Worm (Caenorhabditis elegans) whole organism, L3 larva: ENCODE results near the gene F10C2.5.
A peak's percentile ranks its signal among the peaks of the same experiment; 100 is the strongest.

ENCODE experiments used
- ZK546.5 ChIP-seq: sonication (generic microtip); optimal IDR thresholded peaks from 2 replicates; lab custom pipeline; 2017; ENCODE audit warnings: missing biosample characterization, missing genetic modification characterization
- aly-2 ChIP-seq: fragments of 150-350 bp; optimal IDR thresholded peaks from 2 replicates; lab custom pipeline; 2014; ENCODE audit warnings: missing biosample characterization, missing genetic modification characterization
- ama-1 ChIP-seq: fragments of 150-350 bp; optimal IDR thresholded peaks from 2 replicates; lab custom pipeline; 2018
- ceh-16 ChIP-seq: sonication (generic microtip); optimal IDR thresholded peaks from 2 replicates; lab custom pipeline; 2017; ENCODE audit warnings: missing biosample characterization, missing genetic modification characterization
- ceh-82 ChIP-seq: fragments of 150-350 bp; optimal IDR thresholded peaks from 2 replicates; lab custom pipeline; 2014; ENCODE audit warnings: missing biosample characterization, missing genetic modification characterization
- ceh-9 ChIP-seq: sonication (generic microtip); optimal IDR thresholded peaks from 2 replicates; lab custom pipeline; 2018; ENCODE audit warnings: missing biosample characterization, missing genetic modification characterization
- daf-12 ChIP-seq: fragments of 150-350 bp; optimal IDR thresholded peaks from 2 replicates; lab custom pipeline; 2014; ENCODE audit warnings: missing biosample characterization, missing genetic modification reagents, missing genetic modification characterization
- egl-27 ChIP-seq: sonication (generic microtip); optimal IDR thresholded peaks from 4 replicates; lab custom pipeline; 2017; ENCODE audit warnings: missing biosample characterization, missing genetic modification reagents, missing genetic modification characterization
- egl-5 ChIP-seq: fragments of 150-350 bp; optimal IDR thresholded peaks from 2 replicates; lab custom pipeline; 2017; ENCODE audit warnings: missing biosample characterization, missing genetic modification reagents, missing genetic modification characterization, inconsistent platforms
- elt-1 ChIP-seq: fragments of 150-350 bp; optimal IDR thresholded peaks from 2 replicates; lab custom pipeline; 2014; ENCODE audit warnings: missing biosample characterization, missing genetic modification characterization
- elt-2 ChIP-seq: sonication (generic microtip); optimal IDR thresholded peaks from 2 replicates; lab custom pipeline; 2016; ENCODE audit warnings: missing genetic modification reagents, mild to moderate bottlenecking, missing genetic modification characterization, missing compliant biosample characterization
- elt-3 ChIP-seq, 3 experiments: fragments of 150-350 bp in 1 of 3; sonication (generic microtip) in 2 of 3; optimal IDR thresholded peaks; 2 replicates in 2 of 3; 4 replicates in 1 of 3; lab custom pipeline; 2014 to 2017; ENCODE audit warnings: missing biosample characterization in 3 of 3, missing genetic modification characterization in 3 of 3
- eor-1 ChIP-seq, 2 experiments: fragments of 150-350 bp; optimal IDR thresholded peaks; 2 replicates each; lab custom pipeline; 2014 to 2018; ENCODE audit warnings: missing biosample characterization in 2 of 2, missing genetic modification characterization in 2 of 2
- fkh-2 ChIP-seq: fragments of 150-350 bp; optimal IDR thresholded peaks from 2 replicates; lab custom pipeline; 2014; ENCODE audit warnings: missing biosample characterization, missing genetic modification reagents, missing genetic modification characterization
- fos-1 ChIP-seq: fragments of 150-350 bp; optimal IDR thresholded peaks from 2 replicates; lab custom pipeline; 2014; ENCODE audit warnings: missing biosample characterization, missing genetic modification characterization
- hmg-11 ChIP-seq: sonication (generic microtip); optimal IDR thresholded peaks from 2 replicates; lab custom pipeline; 2016; ENCODE audit warnings: missing genetic modification characterization, missing compliant biosample characterization
- lin-15B ChIP-seq: fragments of 150-350 bp; optimal IDR thresholded peaks from 2 replicates; lab custom pipeline; 2014; ENCODE audit warnings: missing biosample characterization, missing genetic modification characterization
- lin-39 ChIP-seq: fragments of 150-350 bp; optimal IDR thresholded peaks from 2 replicates; lab custom pipeline; 2018; ENCODE audit warnings: missing biosample characterization, missing genetic modification reagents, missing genetic modification characterization
- lsy-12 ChIP-seq: sonication (generic microtip); optimal IDR thresholded peaks from 2 replicates; lab custom pipeline; 2016; ENCODE audit warnings: mild to moderate bottlenecking, missing genetic modification characterization, missing compliant biosample characterization
- mdl-1 ChIP-seq: fragments of 150-350 bp; optimal IDR thresholded peaks from 2 replicates; lab custom pipeline; 2014; ENCODE audit warnings: missing biosample characterization, missing genetic modification characterization
- mml-1 ChIP-seq: fragments of 150-350 bp; sonication (generic microtip); optimal IDR thresholded peaks from 3 replicates; lab custom pipeline; 2014; ENCODE audit warnings: missing biosample characterization, missing genetic modification characterization
- nfya-1 ChIP-seq: sonication (generic microtip); optimal IDR thresholded peaks from 2 replicates; lab custom pipeline; 2017; ENCODE audit warnings: missing genetic modification characterization, mild to moderate bottlenecking, missing compliant biosample characterization, antibody characterized with exemption, moderate library complexity; ENCODE audit not compliant: insufficient read depth
- nhr-12 ChIP-seq: fragments of 150-350 bp; optimal IDR thresholded peaks from 2 replicates; lab custom pipeline; 2014; ENCODE audit warnings: missing biosample characterization, missing genetic modification characterization
- nhr-23 ChIP-seq: fragments of 150-350 bp; optimal IDR thresholded peaks from 2 replicates; lab custom pipeline; 2014; ENCODE audit warnings: missing biosample characterization, missing genetic modification reagents, missing genetic modification characterization
- nhr-237 ChIP-seq: fragments of 150-350 bp; optimal IDR thresholded peaks from 2 replicates; lab custom pipeline; 2014; ENCODE audit warnings: missing biosample characterization, missing genetic modification characterization
- nhr-28 ChIP-seq: fragments of 150-350 bp; optimal IDR thresholded peaks from 2 replicates; lab custom pipeline; 2014; ENCODE audit warnings: missing biosample characterization, missing genetic modification characterization
- nhr-67 ChIP-seq: fragments of 150-350 bp; optimal IDR thresholded peaks from 2 replicates; lab custom pipeline; 2014; ENCODE audit warnings: missing biosample characterization, missing genetic modification characterization
- nhr-76 ChIP-seq: fragments of 150-350 bp; sonication (generic microtip); optimal IDR thresholded peaks from 5 replicates; lab custom pipeline; 2014; ENCODE audit warnings: missing biosample characterization, missing genetic modification characterization
- nhr-77 ChIP-seq: fragments of 150-350 bp; optimal IDR thresholded peaks from 2 replicates; lab custom pipeline; 2014; ENCODE audit warnings: missing biosample characterization, missing genetic modification characterization
- pha-4 ChIP-seq: fragments of 150-350 bp; optimal IDR thresholded peaks from 2 replicates; lab custom pipeline; 2014; ENCODE audit warnings: missing biosample characterization, missing genetic modification reagents, missing genetic modification characterization
- pqm-1 ChIP-seq: fragments of 150-350 bp; optimal IDR thresholded peaks from 2 replicates; lab custom pipeline; 2017; ENCODE audit warnings: missing biosample characterization, missing genetic modification characterization, inconsistent platforms
- skn-1 ChIP-seq: fragments of 150-350 bp; optimal IDR thresholded peaks from 2 replicates; lab custom pipeline; 2014; ENCODE audit warnings: missing biosample characterization, missing genetic modification characterization
- snpc-4 ChIP-seq: fragments of 150-350 bp; optimal IDR thresholded peaks from 2 replicates; lab custom pipeline; 2014; ENCODE audit warnings: missing biosample characterization, missing genetic modification characterization
- tbx-2 ChIP-seq: sonication (generic microtip); optimal IDR thresholded peaks from 2 replicates; lab custom pipeline; 2016; ENCODE audit warnings: mild to moderate bottlenecking, missing genetic modification characterization, missing compliant biosample characterization
- unc-39 ChIP-seq: sonication (generic microtip); optimal IDR thresholded peaks from 4 replicates; lab custom pipeline; 2017; ENCODE audit warnings: missing biosample characterization, missing genetic modification characterization
- unc-62 ChIP-seq: fragments of 150-350 bp; sonication (generic microtip); optimal IDR thresholded peaks from 4 replicates; lab custom pipeline; 2014; ENCODE audit warnings: missing biosample characterization, missing genetic modification reagents, missing genetic modification characterization
- zag-1 ChIP-seq: fragments of 150-350 bp; optimal IDR thresholded peaks from 2 replicates; lab custom pipeline; 2014; ENCODE audit warnings: missing biosample characterization, missing genetic modification characterization
- ztf-11 ChIP-seq: fragments of 150-350 bp; optimal IDR thresholded peaks from 2 replicates; lab custom pipeline; 2014; ENCODE audit warnings: missing biosample characterization, missing genetic modification characterization
- ztf-4 ChIP-seq: fragments of 150-350 bp; optimal IDR thresholded peaks from 2 replicates; lab custom pipeline; 2014; ENCODE audit warnings: missing biosample characterization, missing genetic modification characterization

The F10C2.5 gene

ce11 chrV:12036129-12036528 lies 9.1 kb upstream of the F10C2.5 start:
- no peak for TF ChIP-seq ama-1 (lab: Kevin White, UChicago)
- TF ChIP-seq daf-12, result no peak
- TF ChIP-seq aly-2, result no peak
- no peak for TF ChIP-seq nhr-23
- no peak for TF ChIP-seq ceh-16
- no peak for TF ChIP-seq elt-1 (tag; lab: Kevin White, UChicago)
- TF ChIP-seq lin-15B, result no peak
- no peak for TF ChIP-seq lin-39
- TF ChIP-seq eor-1 (tag; optimal IDR thresholded peaks at IDR 0.05; lab: Kevin White, UChicago), result no peak
- no peak for TF ChIP-seq egl-5 (tag; lab: Kevin White, UChicago)
- TF ChIP-seq skn-1 (tag; lab: Kevin White, UChicago), result no peak

DNA sequence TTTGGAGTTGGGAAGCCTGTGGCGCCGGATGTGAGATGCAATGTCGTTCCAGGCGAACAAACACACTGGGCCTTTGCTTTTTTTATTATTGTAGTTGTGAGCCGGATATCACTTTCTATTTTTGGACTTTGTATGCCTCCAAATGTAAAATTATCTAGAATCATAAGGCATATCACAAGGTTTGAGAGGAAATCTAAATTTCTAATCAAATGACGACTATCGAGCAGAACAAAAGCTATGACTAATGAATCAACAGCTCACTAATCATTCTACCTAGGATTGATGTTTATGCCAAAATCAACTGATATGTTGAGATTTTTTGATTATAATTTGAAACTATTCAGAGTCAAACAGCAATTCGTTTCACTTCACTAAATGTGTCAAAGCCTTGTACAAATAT lies 7.3 kb upstream of the F10C2.5 start:
- TF ChIP-seq nfya-1 (tag; lab: Kevin White, UChicago) (no peak), ama-1 (lab: Kevin White, UChicago) (peak; percentile 31)

DNA sequence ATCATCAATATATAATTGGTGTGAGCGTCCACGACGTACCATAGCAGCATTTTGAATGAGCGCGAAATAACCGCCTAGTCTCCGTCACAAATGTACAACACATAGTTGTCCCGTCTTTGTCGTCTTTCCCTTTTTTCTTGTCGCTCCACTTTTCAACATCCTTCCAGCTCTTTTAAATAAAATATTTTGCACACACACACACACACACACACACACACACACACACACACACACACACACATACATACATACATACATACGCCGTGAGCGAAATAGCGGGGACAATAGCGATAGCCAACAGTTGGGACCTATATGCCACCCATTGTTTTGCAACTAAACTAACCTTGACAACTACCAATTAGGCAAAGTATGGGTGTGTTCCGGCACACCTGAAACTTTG lies 6.9 kb upstream of the F10C2.5 start:
- TF ChIP-seq nhr-67, result no peak
- TF ChIP-seq lin-15B, result peak; percentile 15
- peak; percentile 1 for TF ChIP-seq snpc-4 (tag; lab: Kevin White, UChicago)
- TF ChIP-seq eor-1 (tag; optimal IDR thresholded peaks at IDR 0.05; lab: Kevin White, UChicago), result no peak
- no peak for TF ChIP-seq ama-1 (lab: Kevin White, UChicago)
- no peak for TF ChIP-seq aly-2
- TF ChIP-seq nhr-12 (tag; lab: Kevin White, UChicago), result no peak
- TF ChIP-seq tbx-2 (tag; lab: Kevin White, UChicago), result no peak
- no peak for TF ChIP-seq nhr-76 (tag; lab: Kevin White, UChicago)
- no peak for TF ChIP-seq fos-1 (tag; lab: Kevin White, UChicago)
- TF ChIP-seq fkh-2 (tag; lab: Kevin White, UChicago), result no peak
- peak; percentile 34 for TF ChIP-seq lsy-12 (tag; lab: Kevin White, UChicago)
- no peak for TF ChIP-seq ceh-82 (tag; lab: Kevin White, UChicago)
- no peak for TF ChIP-seq ZK546.5 (tag; lab: Kevin White, UChicago)
- TF ChIP-seq nhr-237 (tag; lab: Kevin White, UChicago), result no peak
- peak; percentile 29 for TF ChIP-seq nfya-1 (tag; lab: Kevin White, UChicago)

DNA sequence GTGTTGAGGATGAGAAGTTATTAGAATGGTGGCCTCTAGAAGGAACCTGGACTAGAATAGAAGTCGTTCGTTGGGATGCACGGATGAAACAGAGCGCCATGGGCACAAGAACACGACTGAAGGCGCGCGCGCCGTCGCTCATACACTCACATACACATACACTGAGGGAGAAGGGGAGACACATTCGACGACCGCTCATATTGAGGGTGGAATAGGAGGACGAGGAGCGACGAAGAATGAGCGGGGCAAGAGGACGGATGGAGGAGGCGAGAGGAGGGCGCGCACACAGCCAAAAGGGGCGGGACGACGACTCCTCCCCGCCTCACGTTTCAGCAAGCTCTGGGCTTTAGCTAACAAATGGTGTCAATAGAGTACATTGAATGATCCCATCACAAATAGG lies 6.4 kb upstream of the F10C2.5 start:
- no peak for TF ChIP-seq hmg-11 (tag; lab: Kevin White, UChicago)
- TF ChIP-seq nfya-1 (tag; lab: Kevin White, UChicago), result peak; percentile 48
- no peak for TF ChIP-seq nhr-23
- TF ChIP-seq ZK546.5 (tag; lab: Kevin White, UChicago), result no peak
- TF ChIP-seq elt-3 (tag; optimal IDR thresholded peaks at IDR 0.05; lab: Kevin White, UChicago), result no peak
- TF ChIP-seq skn-1 (tag; lab: Kevin White, UChicago), result no peak
- peak; percentile 32 for TF ChIP-seq lin-15B
- no peak for TF ChIP-seq ceh-82 (tag; lab: Kevin White, UChicago)
- peak; percentile 77 for TF ChIP-seq lin-39
- no peak for TF ChIP-seq fkh-2 (tag; lab: Kevin White, UChicago)
- TF ChIP-seq tbx-2 (tag; lab: Kevin White, UChicago), result no peak
- peak; percentile 24 for TF ChIP-seq pha-4 (tag; lab: Kevin White, UChicago)
- TF ChIP-seq ama-1 (lab: Kevin White, UChicago), result peak; percentile 80
- no peak for TF ChIP-seq unc-39 (tag; lab: Kevin White, UChicago)
- peak; percentile 3 for TF ChIP-seq snpc-4 (tag; lab: Kevin White, UChicago)

- no peak for TF ChIP-seq ztf-11
- TF ChIP-seq nhr-23, result peak; percentile 40
- TF ChIP-seq, all 47 proteins: peak for 1
These were observed 5.5 kb upstream of the F10C2.5 start for ce11 chrV:12039755-12040154.

DNA sequence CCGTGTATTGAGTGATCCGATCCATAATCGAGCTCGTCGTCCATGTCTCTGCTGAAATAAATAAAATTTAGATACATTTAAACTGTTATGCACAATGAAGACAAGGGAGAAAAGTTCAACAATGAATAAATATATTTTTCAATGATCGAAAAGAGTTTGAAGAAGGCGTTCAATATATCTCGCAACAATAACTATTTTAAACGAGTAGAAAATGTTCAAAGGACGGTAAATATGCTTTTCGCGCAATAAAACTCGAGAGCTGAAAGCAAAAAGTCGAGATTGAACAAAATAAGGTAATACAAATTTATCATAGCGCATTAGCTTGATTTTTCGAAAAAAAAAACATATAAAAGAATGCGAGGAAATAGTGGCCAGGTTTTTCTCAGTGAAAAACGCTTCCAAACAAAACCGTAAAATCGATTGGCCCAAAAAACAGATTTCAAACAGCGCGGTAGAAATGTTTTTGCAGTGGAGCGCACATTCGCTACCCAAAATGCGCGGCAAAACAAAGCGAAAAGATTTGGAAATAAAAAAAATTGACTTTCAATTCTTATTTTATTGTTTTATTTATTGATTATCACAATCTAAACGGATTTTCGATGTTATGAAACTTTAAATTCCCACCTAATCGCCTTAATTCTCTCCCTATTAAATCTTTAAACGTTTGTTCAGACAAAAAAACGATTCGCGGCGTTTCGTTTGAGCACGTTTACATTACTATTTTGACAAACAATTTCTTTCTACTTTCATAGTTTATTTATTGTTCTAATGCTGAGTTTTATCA lies 4.2 kb upstream of the F10C2.5 start, which contains the start of the genes kup-1 and F10C2.4:
kup-1 (minus strand) TSS at position 51 of the 784 bp plus-strand sequence.
F10C2.4 (plus strand) TSS at position 734 of the 784 bp plus-strand sequence.
- TF ChIP-seq mdl-1 (tag; lab: Kevin White, UChicago) (no peak), pqm-1 (tag; lab: Kevin White, UChicago) (no peak), mml-1 (no peak), nfya-1 (tag; lab: Kevin White, UChicago) (peak; percentile 82), nhr-28 (tag; lab: Kevin White, UChicago) (no peak), ztf-4 (tag; lab: Kevin White, UChicago) (no peak), zag-1 (tag; lab: Kevin White, UChicago) (no peak), unc-62 (GFP tag; lab: Kevin White, UChicago) (no peak), ama-1 (lab: Kevin White, UChicago) (no peak), egl-27 (tag; lab: Kevin White, UChicago) (no peak), aly-2 (no peak), ceh-9 (no peak), nhr-12 (tag; lab: Kevin White, UChicago) (no peak), lin-39 (no peak), nhr-67 (no peak), nhr-77 (no peak), elt-2 (tag; lab: Kevin White, UChicago) (peak; percentile 21), ceh-82 (tag; lab: Kevin White, UChicago) (no peak), ztf-11 (no peak), elt-3 (tag; optimal IDR thresholded peaks at IDR 0.05; lab: Kevin White, UChicago) (no peak), nhr-76 (tag; lab: Kevin White, UChicago) (no peak), egl-5 (tag; lab: Kevin White, UChicago) (peak; percentile 65), lsy-12 (tag; lab: Kevin White, UChicago) (no peak), fkh-2 (tag; lab: Kevin White, UChicago) (no peak), ZK546.5 (tag; lab: Kevin White, UChicago) (no peak)
